Worm (Caenorhabditis elegans): ENCODE measurements around the gene Y17G9B.2.
A peak's percentile ranks its signal among the peaks of the same experiment; 100 is the strongest.

Y17G9B.2 gene

ce11 chrIV:4764422-4764821 lies 478 bp downstream of the Y17G9B.2 start, which contains the start of gene npp-26:
npp-26 (plus strand) TSS chrIV:4764722.
- TF ChIP-seq hmg-11 (tag; optimal IDR thresholded peaks at IDR 0.05) (no peak), unc-39 (tag; optimal IDR thresholded peaks at IDR 0.05) (no peak), sea-2 (GFP tag; optimal IDR thresholded peaks at IDR 0.05) (no peak), lin-15B (tag; optimal IDR thresholded peaks at IDR 0.05) (no peak), mml-1 (tag; optimal IDR thresholded peaks at IDR 0.05) (no peak), nhr-77 (tag; optimal IDR thresholded peaks at IDR 0.05) (no peak), snpc-4 (tag; optimal IDR thresholded peaks at IDR 0.05) (no peak), nfya-1 (tag; optimal IDR thresholded peaks at IDR 0.05; ENCODE audit: insufficient read depth) (no peak), aly-2 (tag; optimal IDR thresholded peaks at IDR 0.05) (no peak), egl-27 (tag; optimal IDR thresholded peaks at IDR 0.05) (no peak)

- no peak for TF ChIP-seq hmg-11 (tag; optimal IDR thresholded peaks at IDR 0.05)
- no peak for TF ChIP-seq ztf-11 (tag; optimal IDR thresholded peaks at IDR 0.05)
These were observed 7.8 kb downstream of the Y17G9B.2 start, which contains the start of gene R11E3.2 for ce11 chrIV:4771792-4772191. R11E3.2 (plus strand) TSS chrIV:4772092.

ce11 chrIV:4776001-4776400 lies 12.1 kb downstream of the Y17G9B.2 start, which contains the start of gene R11E3.19:
R11E3.19 (minus strand) TSS chrIV:4776101.
- TF ChIP-seq elt-1 (tag; optimal IDR thresholded peaks at IDR 0.05) = no peak
- no peak for TF ChIP-seq ama-1 (optimal IDR thresholded peaks at IDR 0.05)
- TF ChIP-seq zag-1 (tag; optimal IDR thresholded peaks at IDR 0.05) = no peak
- TF ChIP-seq nhr-237 (tag; optimal IDR thresholded peaks at IDR 0.05) = no peak
- no peak for TF ChIP-seq nfya-1 (tag; optimal IDR thresholded peaks at IDR 0.05; ENCODE audit: insufficient read depth)
- no peak for TF ChIP-seq sea-2 (GFP tag; optimal IDR thresholded peaks at IDR 0.05)
- TF ChIP-seq daf-12 (tag; optimal IDR thresholded peaks at IDR 0.05) = no peak
- no peak for TF ChIP-seq nhr-12 (tag; optimal IDR thresholded peaks at IDR 0.05)
- TF ChIP-seq pqm-1 (tag; optimal IDR thresholded peaks at IDR 0.05) = no peak
- no peak for TF ChIP-seq mml-1 (tag; optimal IDR thresholded peaks at IDR 0.05)
- TF ChIP-seq eor-1 (tag; optimal IDR thresholded peaks at IDR 0.05) = no peak
- no peak for TF ChIP-seq elt-3 (tag; optimal IDR thresholded peaks at IDR 0.05)
- TF ChIP-seq aly-2 (tag; optimal IDR thresholded peaks at IDR 0.05) = no peak
- TF ChIP-seq mdl-1 (tag; optimal IDR thresholded peaks at IDR 0.05) = no peak
- TF ChIP-seq ceh-16 (tag; optimal IDR thresholded peaks at IDR 0.05) = no peak
- no peak for TF ChIP-seq ztf-4 (tag; optimal IDR thresholded peaks at IDR 0.05)
- no peak for TF ChIP-seq ztf-11 (tag; optimal IDR thresholded peaks at IDR 0.05)
- no peak for TF ChIP-seq elt-2 (tag; optimal IDR thresholded peaks at IDR 0.05)
- no peak for TF ChIP-seq ceh-28 (tag; optimal IDR thresholded peaks at IDR 0.05)

- TF ChIP-seq ceh-16 (tag; optimal IDR thresholded peaks at IDR 0.05) (no peak), nfya-1 (tag; optimal IDR thresholded peaks at IDR 0.05; ENCODE audit: insufficient read depth) (peak; percentile 94), ZK546.5 (tag; optimal IDR thresholded peaks at IDR 0.05) (no peak)
These were observed 12.6 kb downstream of the Y17G9B.2 start for ce11 chrIV:4776501-4776900.

- no peak for TF ChIP-seq tbx-2 (tag; optimal IDR thresholded peaks at IDR 0.05)
- TF ChIP-seq daf-12 (tag; optimal IDR thresholded peaks at IDR 0.05) = no peak
- TF ChIP-seq aly-2 (tag; optimal IDR thresholded peaks at IDR 0.05) = no peak
- no peak for TF ChIP-seq nhr-11 (tag; optimal IDR thresholded peaks at IDR 0.05)
- no peak for TF ChIP-seq ceh-82 (tag; optimal IDR thresholded peaks at IDR 0.05)
- TF ChIP-seq R02D3.7 (tag; optimal IDR thresholded peaks at IDR 0.05) = no peak
- TF ChIP-seq zag-1 (tag; optimal IDR thresholded peaks at IDR 0.05) = no peak
- TF ChIP-seq fkh-2 (tag; optimal IDR thresholded peaks at IDR 0.05) = no peak
- TF ChIP-seq ama-1 (optimal IDR thresholded peaks at IDR 0.05) = no peak
- TF ChIP-seq nhr-25 (tag; optimal IDR thresholded peaks at IDR 0.05) = no peak
- no peak for TF ChIP-seq nhr-77 (tag; optimal IDR thresholded peaks at IDR 0.05)
- no peak for TF ChIP-seq eor-1 (tag; optimal IDR thresholded peaks at IDR 0.05)
- no peak for TF ChIP-seq elt-2 (tag; optimal IDR thresholded peaks at IDR 0.05)
- TF ChIP-seq nhr-43 (tag; optimal IDR thresholded peaks at IDR 0.05; ENCODE audit: poor library complexity, severe bottlenecking) = no peak
- no peak for TF ChIP-seq pha-4 (tag; optimal IDR thresholded peaks at IDR 0.05)
- no peak for TF ChIP-seq ztf-11 (tag; optimal IDR thresholded peaks at IDR 0.05)
These were observed 16.2 kb downstream of the Y17G9B.2 start, which contains the start of gene set-15 for ce11 chrIV:4780129-4780528. set-15 (minus strand) TSS chrIV:4780229.
